Fruit fly (Drosophila melanogaster) whole organism, embryonic: Measurements from ENCODE around the gene ben.

Experiments
- Aef1 ChIP-seq: fragments of 200-800 bp; sonication (Bioruptor generic); IDR thresholded peaks from 3 replicates; pipeline ENCODE4 v1.3.6; 2022; ENCODE audit warnings: missing biosample characterization, missing genetic modification characterization
- Awh ChIP-seq: fragments of 200-800 bp; sonication (Bioruptor generic); IDR thresholded peaks from 2 replicates; pipeline ENCODE4, ENCODE4 v1.3.6; 2022; ENCODE audit warnings: missing biosample characterization, missing genetic modification characterization
- CG10543 ChIP-seq: fragments of 200-800 bp; sonication (Bioruptor generic); optimal IDR thresholded peaks from 3 replicates; lab custom pipeline; 2017; ENCODE audit warnings: missing biosample characterization, mild to moderate bottlenecking, missing genetic modification characterization, moderate library complexity
- CG10654 ChIP-seq: fragments of 200-800 bp; sonication (Bioruptor generic); optimal IDR thresholded peaks from 2 replicates; lab custom pipeline; 2016; ENCODE audit warnings: missing biosample characterization, missing genetic modification characterization
- CG11085 ChIP-seq: fragments of 200-800 bp; sonication (Bioruptor generic); IDR thresholded peaks from 2 replicates; pipeline ENCODE4 v1.3.6; 2022; ENCODE audit warnings: missing biosample characterization, missing genetic modification characterization
- CG13775 ChIP-seq: fragments of 200-800 bp; sonication (Bioruptor generic); optimal IDR thresholded peaks from 3 replicates; lab custom pipeline; 2017; ENCODE audit warnings: missing biosample characterization, mild to moderate bottlenecking, missing genetic modification characterization
- CG14965 ChIP-seq: fragments of 200-800 bp; sonication (Bioruptor generic); optimal IDR thresholded peaks from 2 replicates; lab custom pipeline; 2016; ENCODE audit warnings: missing biosample characterization, missing genetic modification characterization, borderline replicate concordance
- CG17612 ChIP-seq: fragments of 200-800 bp; sonication (Bioruptor generic); IDR thresholded peaks from 2 replicates; pipeline ENCODE4 v1.3.6; 2022; ENCODE audit warnings: missing biosample characterization, missing genetic modification characterization
- CG2129 ChIP-seq: fragments of 200-800 bp; sonication (Bioruptor generic); IDR thresholded peaks from 2 replicates; pipeline ENCODE4 v1.3.6; 2022; ENCODE audit warnings: missing biosample characterization, missing genetic modification characterization; ENCODE audit not compliant: partially characterized antibody
- CG2199 ChIP-seq: fragments of 200-800 bp; sonication (Bioruptor generic); IDR thresholded peaks from 3 replicates; pipeline ENCODE4 v1.3.6; 2022; ENCODE audit warnings: missing biosample characterization, missing genetic modification characterization
- CG2712 ChIP-seq: fragments of 200-800 bp; optimal IDR thresholded peaks from 3 replicates; lab custom pipeline; 2019; ENCODE audit warnings: missing biosample characterization, mild to moderate bottlenecking, missing genetic modification characterization, moderate library complexity
- CG31224 ChIP-seq: fragments of 200-800 bp; sonication (Bioruptor generic); IDR thresholded peaks from 2 replicates; pipeline ENCODE4 v1.3.6; 2022; ENCODE audit warnings: missing biosample characterization, missing genetic modification characterization
- CG31365 ChIP-seq: fragments of 200-800 bp; sonication (Bioruptor generic); optimal IDR thresholded peaks from 2 replicates; lab custom pipeline; 2018; ENCODE audit warnings: missing biosample characterization, mild to moderate bottlenecking, missing genetic modification characterization
- CG32772 ChIP-seq: fragments of 200-800 bp; sonication (Bioruptor generic); IDR thresholded peaks from 2 replicates; pipeline ENCODE4 v1.3.6; 2022; ENCODE audit warnings: missing biosample characterization, missing genetic modification characterization
- CG3838 ChIP-seq: fragments of 200-800 bp; sonication (Bioruptor generic); optimal IDR thresholded peaks from 3 replicates; lab custom pipeline; 2016; ENCODE audit warnings: missing biosample characterization, missing genetic modification characterization
- CG3995 ChIP-seq: fragments of 200-800 bp; sonication (Bioruptor generic); optimal IDR thresholded peaks from 3 replicates; lab custom pipeline; 2016; ENCODE audit warnings: missing biosample characterization, missing genetic modification characterization
- CG7372 ChIP-seq: fragments of 200-800 bp; sonication (Bioruptor generic); IDR thresholded peaks from 2 replicates; pipeline ENCODE4 v1.3.6; 2022; ENCODE audit warnings: missing biosample characterization, missing genetic modification characterization
- CG7928 ChIP-seq: fragments of 200-800 bp; sonication (Bioruptor generic); optimal IDR thresholded peaks from 2 replicates; lab custom pipeline; 2017; ENCODE audit warnings: missing biosample characterization, mild to moderate bottlenecking, missing genetic modification characterization
- CG8290 ChIP-seq, 3 experiments: fragments of 200-800 bp; sonication (Bioruptor generic); optimal IDR thresholded peaks; 2 replicates each; lab custom pipeline; 2016 to 2019; ENCODE audit warnings: missing biosample characterization in 3 of 3, missing genetic modification characterization in 3 of 3, mild to moderate bottlenecking in 2 of 3, moderate library complexity in 1 of 3
- CHES-1-like ChIP-seq: fragments of 200-800 bp; sonication (Bioruptor generic); optimal IDR thresholded peaks from 2 replicates; lab custom pipeline; 2016; ENCODE audit warnings: missing biosample characterization, missing genetic modification characterization
- CkIIα-i1 ChIP-seq: fragments of 200-800 bp; sonication (Bioruptor generic); IDR thresholded peaks from 2 replicates; pipeline ENCODE4 v1.3.6; 2022; ENCODE audit warnings: missing biosample characterization, missing genetic modification characterization
- Dip3 ChIP-seq: fragments of 200-800 bp; sonication (Bioruptor generic); optimal IDR thresholded peaks from 3 replicates; lab custom pipeline; 2016; ENCODE audit warnings: missing biosample characterization, missing genetic modification characterization
- Fer3 ChIP-seq: fragments of 200-800 bp; sonication (Bioruptor generic); optimal IDR thresholded peaks from 2 replicates; lab custom pipeline; 2018; ENCODE audit warnings: missing biosample characterization, mild to moderate bottlenecking, missing genetic modification characterization, moderate library complexity
- Hmr ChIP-seq: fragments of 200-800 bp; sonication (Bioruptor generic); optimal IDR thresholded peaks from 3 replicates; lab custom pipeline; 2017; ENCODE audit warnings: mild to moderate bottlenecking, missing biosample characterization, missing genetic modification reagents, missing genetic modification characterization
- Hmx ChIP-seq: fragments of 200-800 bp; sonication (Bioruptor generic); optimal IDR thresholded peaks from 2 replicates; lab custom pipeline; 2016; ENCODE audit warnings: missing biosample characterization, missing genetic modification characterization
- Hr39 ChIP-seq: fragments of >200 bp; optimal IDR thresholded peaks from 2 replicates; lab custom pipeline; 2017
- Hr51 ChIP-seq, 2 experiments: fragments of 200-800 bp; sonication (Bioruptor generic); optimal IDR thresholded peaks; 2 replicates in 1 of 2; 3 replicates in 1 of 2; lab custom pipeline; 2016 to 2018; ENCODE audit warnings: missing biosample characterization in 2 of 2, missing genetic modification characterization in 2 of 2, mild to moderate bottlenecking in 1 of 2, moderate library complexity in 1 of 2
- Hr78 ChIP-seq, 2 experiments: fragments of 200-800 bp in 1 of 2; fragments of >200 bp in 1 of 2; sonication (Bioruptor generic) in 1 of 2; optimal IDR thresholded peaks; 2 replicates each; lab custom pipeline; 2017 to 2019; ENCODE audit warnings: missing biosample characterization in 2 of 2, missing genetic modification characterization in 2 of 2, mild to moderate bottlenecking in 1 of 2, moderate library complexity in 1 of 2
- Lpt ChIP-seq: fragments of >200 bp; optimal IDR thresholded peaks from 2 replicates; lab custom pipeline; 2018; ENCODE audit warnings: missing biosample characterization, missing genetic modification characterization
- Mes4 ChIP-seq: fragments of 200-800 bp; sonication (Bioruptor generic); optimal IDR thresholded peaks from 2 replicates; lab custom pipeline; 2016; ENCODE audit warnings: missing biosample characterization, missing genetic modification characterization
- Oaz ChIP-seq: fragments of 200-800 bp; sonication (Bioruptor generic); IDR thresholded peaks from 2 replicates; pipeline ENCODE4 v1.3.6; 2022; ENCODE audit warnings: missing biosample characterization, missing genetic modification characterization
- Scr ChIP-seq: fragments of 200-800 bp; sonication (Bioruptor generic); IDR thresholded peaks from 2 replicates; pipeline ENCODE4 v1.3.6; 2022; ENCODE audit warnings: missing biosample characterization, missing genetic modification characterization; ENCODE audit not compliant: partially characterized antibody
- bbx ChIP-seq: fragments of 200-800 bp; sonication (Bioruptor generic); IDR thresholded peaks from 2 replicates; pipeline ENCODE4 v1.3.6; 2022; ENCODE audit warnings: missing biosample characterization, missing genetic modification characterization; ENCODE audit not compliant: partially characterized antibody
- chm ChIP-seq: fragments of 200-800 bp; sonication (Bioruptor generic); IDR thresholded peaks from 2 replicates; pipeline ENCODE4 v1.3.6; 2022; ENCODE audit warnings: missing biosample characterization, missing genetic modification characterization
- croc ChIP-seq: fragments of 200-800 bp; sonication (Bioruptor generic); conservative IDR thresholded peaks from 3 replicates; pipeline ENCODE4 v1.3.6; 2022; ENCODE audit warnings: missing biosample characterization, missing genetic modification characterization
- dpn ChIP-seq, 2 experiments: fragments of 200-800 bp; sonication (Bioruptor generic); optimal IDR thresholded peaks; 3 replicates each; lab custom pipeline; 2016; ENCODE audit warnings: missing biosample characterization in 2 of 2, missing genetic modification characterization in 2 of 2
- eve ChIP-seq, 2 experiments: fragments of >200 bp; optimal IDR thresholded peaks; 2 replicates each; lab custom pipeline; 2017; ENCODE audit warnings: missing biosample characterization in 2 of 2, missing genetic modification characterization in 2 of 2
- gce ChIP-seq: fragments of 200-800 bp; sonication (Bioruptor generic); IDR thresholded peaks from 3 replicates; pipeline ENCODE4 v1.3.6; 2022; ENCODE audit warnings: missing biosample characterization, missing genetic modification characterization
- ind ChIP-seq: fragments of 200-800 bp; sonication (Bioruptor generic); optimal IDR thresholded peaks from 3 replicates; lab custom pipeline; 2016; ENCODE audit warnings: missing biosample characterization, missing genetic modification characterization
- kni ChIP-seq: fragments of 200-800 bp; sonication (Bioruptor generic); optimal IDR thresholded peaks from 3 replicates; lab custom pipeline; 2017; ENCODE audit warnings: mild to moderate bottlenecking, missing biosample characterization, missing genetic modification reagents, missing genetic modification characterization
- lmd ChIP-seq: fragments of 200-800 bp; sonication (Bioruptor generic); IDR thresholded peaks from 2 replicates; pipeline ENCODE4 v1.3.6; 2022; ENCODE audit warnings: missing biosample characterization, missing genetic modification characterization
- lov ChIP-seq, 2 experiments: fragments of 200-800 bp in 1 of 2; fragments of >200 bp in 1 of 2; sonication (Bioruptor generic) in 1 of 2; IDR thresholded peaks in 1 of 2; optimal IDR thresholded peaks in 1 of 2; 2 replicates in 1 of 2; 3 replicates in 1 of 2; pipeline versions ENCODE4 v1.3.6 to Lab custom; 2017 to 2022; ENCODE audit warnings: missing biosample characterization in 1 of 2, missing genetic modification characterization in 1 of 2
- nerfin-2 ChIP-seq: fragments of 200-800 bp; sonication (Bioruptor generic); IDR thresholded peaks from 2 replicates; pipeline ENCODE4 v1.3.6; 2022; ENCODE audit warnings: missing biosample characterization, missing genetic modification characterization; ENCODE audit not compliant: partially characterized antibody
- pfk ChIP-seq: fragments of 200-800 bp; sonication (Bioruptor generic); optimal IDR thresholded peaks from 2 replicates; lab custom pipeline; 2018; ENCODE audit warnings: missing biosample characterization, mild to moderate bottlenecking, missing genetic modification characterization, moderate library complexity
- ro ChIP-seq: fragments of 200-800 bp; sonication (Bioruptor generic); IDR thresholded peaks from 2 replicates; pipeline ENCODE4 v1.3.6; 2022; ENCODE audit warnings: missing biosample characterization, missing genetic modification characterization
- slp2 ChIP-seq: fragments of 200-800 bp; sonication (Bioruptor generic); optimal IDR thresholded peaks from 2 replicates; lab custom pipeline; 2016; ENCODE audit warnings: missing biosample characterization, missing genetic modification characterization
- stc ChIP-seq: fragments of 200-800 bp; sonication (Bioruptor generic); IDR thresholded peaks from 2 replicates; pipeline ENCODE4 v1.3.6; 2022; ENCODE audit warnings: missing biosample characterization, missing genetic modification characterization
- zfh1 ChIP-seq: fragments of 200-800 bp; sonication (Bioruptor generic); IDR thresholded peaks from 3 replicates; pipeline ENCODE4 v1.3.6; 2022; ENCODE audit warnings: missing biosample characterization, missing genetic modification characterization

The ben gene

dm6 chrX:13995977-13996723 is at the start of gene ben (continued):
- TF ChIP-seq CG8290 (GFP tag; optimal IDR thresholded peaks at IDR 0.05; lab: Kevin White, UChicago), result peak; percentile 90
- TF ChIP-seq CG8290 (tag; optimal IDR thresholded peaks at IDR 0.05; lab: Kevin White, UChicago), result peak; percentile 38 to 63
- peak; percentile 43; the same call in 1 of the 2 replicates for TF ChIP-seq Oaz (GFP tag; lab: Robert Waterston, UW)
- peak; percentile 38; the same call in 1 of the 2 replicates for TF ChIP-seq ro (GFP tag; lab: Robert Waterston, UW)
- TF ChIP-seq bbx (GFP tag; lab: Robert Waterston, UW), result no peak
- TF ChIP-seq Hr51 (GFP tag; optimal IDR thresholded peaks at IDR 0.05; lab: Kevin White, UChicago), result peak; percentile 79 to 80
- peak; percentile 56 for TF ChIP-seq CG3838 (GFP tag; lab: Kevin White, UChicago)
- peak; percentile 62 for TF ChIP-seq CG7928
- peak; percentile 59 for TF ChIP-seq CG3995
- no peak for TF ChIP-seq lov (optimal IDR thresholded peaks at IDR 0.05; lab: Kevin White, UChicago)
- 0 out of 3 replicates have a peak, but pooled peaks have one; percentile 35 for TF ChIP-seq lov (GFP tag; IDR thresholded peaks at IDR 0.05; lab: Robert Waterston, UW)
- TF ChIP-seq chm, result no peak
- TF ChIP-seq Aef1 (GFP tag; lab: Robert Waterston, UW), result peak; percentile 83
- no peak for TF ChIP-seq CG2129 (GFP tag; lab: Robert Waterston, UW)
- TF ChIP-seq Hr39 (lab: Kevin White, UChicago), result no peak
- peak; percentile 34 for TF ChIP-seq Hmx
- TF ChIP-seq nerfin-2, result no peak
- TF ChIP-seq CG13775 (GFP tag; lab: Kevin White, UChicago), result peak; percentile 90
- TF ChIP-seq CG2712 (tag; lab: Kevin White, UChicago), result peak; percentile 87
- peak; percentile 63 for TF ChIP-seq kni (GFP tag; lab: Kevin White, UChicago)
- TF ChIP-seq gce, result 0 out of 3 replicates have a peak, but pooled peaks have one; percentile 48
- no peak for TF ChIP-seq pfk
- TF ChIP-seq Awh, result no peak
- no peak for TF ChIP-seq Lpt (GFP tag; lab: Kevin White, UChicago)
- peak; percentile 86 to 88 for TF ChIP-seq dpn (GFP tag; optimal IDR thresholded peaks at IDR 0.05; lab: Kevin White, UChicago)
- TF ChIP-seq CG10543 (GFP tag; lab: Kevin White, UChicago), result peak; percentile 88
- peak; percentile 76 for TF ChIP-seq croc (GFP tag; lab: Robert Waterston, UW)
- TF ChIP-seq slp2, result peak; percentile 82
- TF ChIP-seq CG31365 (tag; lab: Kevin White, UChicago), result no peak
- TF ChIP-seq CG7372 (GFP tag; lab: Robert Waterston, UW), result peak; percentile 88
- peak; percentile 75 for TF ChIP-seq Fer3 (tag; lab: Kevin White, UChicago)
- TF ChIP-seq CG17612, result peak; percentile 42; the same call in 1 of the 2 replicates
- peak; percentile 88 for TF ChIP-seq ind
- TF ChIP-seq Mes4 (GFP tag; lab: Kevin White, UChicago), result peak; percentile 68
- TF ChIP-seq Scr (GFP tag; lab: Robert Waterston, UW), result 0 out of 2 replicates have a peak, but pooled peaks have one; percentile 17
- no peak; the same call in 1 of the 2 replicates for TF ChIP-seq lmd (GFP tag; lab: Robert Waterston, UW)
- no peak for TF ChIP-seq CkIIα-i1 (GFP tag; lab: Robert Waterston, UW)
- TF ChIP-seq CG32772 (GFP tag; lab: Robert Waterston, UW), result peak; percentile 83
- peak; percentile 78 for TF ChIP-seq zfh1 (GFP tag; lab: Robert Waterston, UW)
- no peak for TF ChIP-seq Hr78 (GFP tag; optimal IDR thresholded peaks at IDR 0.05; lab: Kevin White, UChicago)
- peak; percentile 61; the same call in 1 of the 3 replicates for TF ChIP-seq CG2199
- TF ChIP-seq CG10654 (GFP tag; lab: Kevin White, UChicago), result peak; percentile 71
- TF ChIP-seq CG31224 (GFP tag; lab: Robert Waterston, UW), result peak; percentile 72
- TF ChIP-seq CHES-1-like (GFP tag; lab: Kevin White, UChicago), result peak; percentile 70
- peak; percentile 56 to 74 for TF ChIP-seq eve (GFP tag; optimal IDR thresholded peaks at IDR 0.05; lab: Kevin White, UChicago)
- TF ChIP-seq stc (GFP tag; lab: Robert Waterston, UW), result peak; percentile 31; the same call in 1 of the 2 replicates
- TF ChIP-seq Hmr (GFP tag; lab: Kevin White, UChicago), result peak; percentile 78
- TF ChIP-seq CG14965 (GFP tag; lab: Kevin White, UChicago), result no peak
- TF ChIP-seq Dip3 (GFP tag; lab: Kevin White, UChicago), result peak; percentile 78
- no peak; the same call in 1 of the 2 replicates for TF ChIP-seq CG11085 (GFP tag; lab: Robert Waterston, UW)
